Worm (Caenorhabditis elegans): ENCODE data around the gene B0507.1.

- no peak for TF ChIP-seq ama-1 (optimal IDR thresholded peaks at IDR 0.05)
- TF ChIP-seq tbx-37 (GFP tag; conservative IDR thresholded peaks at IDR 0.05) = no peak
- no peak for TF ChIP-seq tbx-11 (GFP tag; IDR thresholded peaks at IDR 0.05)
Observed at ce11 chrV:8753395-8753794, 23.0 kb upstream of the B0507.1 start, which contains the start of gene B0507.5.

Data from whole organism, early embryonic.